Worm (Caenorhabditis elegans) whole organism, L4 larva: Measurements from ENCODE around the gene eral-1.
A peak's percentile ranks its signal among the peaks of the same experiment; 100 is the strongest.

Experiments used
- R02D3.7 ChIP-seq: fragments of 150-350 bp; sonication (generic microtip); optimal IDR thresholded peaks from 3 replicates; lab custom pipeline; 2014; ENCODE audit warnings: missing biosample characterization, missing genetic modification characterization
- T20F7.1 ChIP-seq: fragments of 200-800 bp; sonication (Bioruptor generic); optimal IDR thresholded peaks from 2 replicates; lab custom pipeline; 2018; ENCODE audit warnings: mild to moderate bottlenecking, missing genetic modification characterization, missing compliant biosample characterization
- Y105C5A.15 ChIP-seq: fragments of 200-800 bp; sonication (Bioruptor generic); IDR thresholded peaks from 2 replicates; pipeline ENCODE4 v1.3.6; 2022; ENCODE audit warnings: missing genetic modification characterization, missing compliant biosample characterization
- Y48G9A.11 ChIP-seq: fragments of 200-800 bp; sonication (Bioruptor generic); IDR thresholded peaks from 2 replicates; pipeline ENCODE4 v1.3.6; 2022; ENCODE audit warnings: missing genetic modification reagents, missing genetic modification characterization, missing compliant biosample characterization
- ZK337.2 ChIP-seq: fragments of 200-800 bp; sonication (Bioruptor generic); IDR thresholded peaks from 2 replicates; pipeline ENCODE4 v1.3.6; 2022; ENCODE audit warnings: missing genetic modification reagents, missing genetic modification characterization, missing compliant biosample characterization
- aha-1 ChIP-seq: fragments of 150-350 bp; peaks from one replicate; lab custom pipeline; 2014; ENCODE audit warnings: missing biosample characterization, missing genetic modification characterization
- aly-2 ChIP-seq: sonication (generic microtip); optimal IDR thresholded peaks from 2 replicates; lab custom pipeline; 2018; ENCODE audit warnings: missing biosample characterization, missing genetic modification characterization
- ama-1 ChIP-seq: fragments of 150-350 bp; optimal IDR thresholded peaks from 2 replicates; lab custom pipeline; 2014; ENCODE audit warnings: inconsistent platforms, mixed read lengths
- ceh-20 ChIP-seq: fragments of 200-800 bp; sonication (Bioruptor generic); IDR thresholded peaks from 2 replicates; pipeline ENCODE4 v1.3.6; 2022; ENCODE audit warnings: missing genetic modification reagents, missing genetic modification characterization, missing compliant biosample characterization
- ceh-28 ChIP-seq: fragments of 150-350 bp; optimal IDR thresholded peaks from 2 replicates; lab custom pipeline; 2014; ENCODE audit warnings: missing biosample characterization, missing genetic modification reagents, missing genetic modification characterization
- ceh-82 ChIP-seq: sonication (generic microtip); optimal IDR thresholded peaks from 2 replicates; lab custom pipeline; 2017; ENCODE audit warnings: missing biosample characterization, missing genetic modification characterization
- ces-1 ChIP-seq: fragments of 150-350 bp; sonication (generic microtip); optimal IDR thresholded peaks from 4 replicates; lab custom pipeline; 2014; ENCODE audit warnings: missing biosample characterization, missing genetic modification reagents, missing genetic modification characterization
- ctbp-1 ChIP-seq: fragments of 200-800 bp; sonication (Bioruptor generic); IDR thresholded peaks from 2 replicates; pipeline ENCODE4 v1.3.6; 2022; ENCODE audit warnings: missing genetic modification reagents, missing genetic modification characterization, missing compliant biosample characterization
- daf-16 ChIP-seq, 3 experiments: sonication (generic microtip); optimal IDR thresholded peaks; 2 replicates each; lab custom pipeline; 2016 to 2017; ENCODE audit warnings: missing genetic modification characterization in 3 of 3, missing genetic modification reagents in 3 of 3, mild to moderate bottlenecking in 2 of 3, missing compliant biosample characterization in 2 of 3, missing biosample characterization in 1 of 3, moderate library complexity in 1 of 3
- daf-19 ChIP-seq: fragments of 200-800 bp; sonication (Bioruptor generic); conservative IDR thresholded peaks from 2 replicates; pipeline ENCODE4 v1.3.6; 2022; ENCODE audit warnings: missing genetic modification characterization, missing compliant biosample characterization
- dmd-6 ChIP-seq: fragments of 200-800 bp; sonication (Bioruptor generic); IDR thresholded peaks from 2 replicates; pipeline ENCODE4 v1.3.6; 2022; ENCODE audit warnings: missing genetic modification reagents, missing genetic modification characterization, missing compliant biosample characterization
- dmd-8 ChIP-seq: fragments of 200-800 bp; sonication (Bioruptor generic); IDR thresholded peaks from 2 replicates; pipeline ENCODE4 v1.3.6; 2022; ENCODE audit warnings: missing genetic modification characterization, missing compliant biosample characterization
- dve-1 ChIP-seq: sonication (generic microtip); optimal IDR thresholded peaks from 2 replicates; lab custom pipeline; 2017; ENCODE audit warnings: antibody characterized with exemption, mild to moderate bottlenecking, missing genetic modification characterization, missing compliant biosample characterization; ENCODE audit not compliant: insufficient read depth
- egl-27 ChIP-seq: sonication (generic microtip); optimal IDR thresholded peaks from 3 replicates; lab custom pipeline; 2017; ENCODE audit warnings: missing biosample characterization, missing genetic modification reagents, missing genetic modification characterization
- egl-43 ChIP-seq: fragments of 200-800 bp; sonication (Bioruptor generic); IDR thresholded peaks from 2 replicates; pipeline ENCODE4 v1.3.6; 2022; ENCODE audit warnings: missing genetic modification reagents, missing genetic modification characterization, missing compliant biosample characterization
- gei-8 ChIP-seq: fragments of 200-800 bp; sonication (Bioruptor generic); optimal IDR thresholded peaks from 2 replicates; lab custom pipeline; 2018; ENCODE audit warnings: mild to moderate bottlenecking, missing genetic modification characterization, missing compliant biosample characterization
- hlh-11 ChIP-seq: fragments of 200-800 bp; sonication (Bioruptor generic); optimal IDR thresholded peaks from 2 replicates; lab custom pipeline; 2018; ENCODE audit warnings: mild to moderate bottlenecking, missing genetic modification characterization, missing compliant biosample characterization
- lin-1 ChIP-seq: fragments of 200-800 bp; sonication (Bioruptor generic); IDR thresholded peaks from 2 replicates; pipeline ENCODE4 v1.3.6; 2022; ENCODE audit warnings: missing genetic modification reagents, missing genetic modification characterization, missing compliant biosample characterization
- lin-13 ChIP-seq: fragments of 150-350 bp; optimal IDR thresholded peaks from 2 replicates; lab custom pipeline; 2014; ENCODE audit warnings: missing biosample characterization, missing genetic modification reagents, missing genetic modification characterization
- lin-15B ChIP-seq: fragments of 150-350 bp; sonication (generic microtip); optimal IDR thresholded peaks from 3 replicates; lab custom pipeline; 2014; ENCODE audit warnings: missing biosample characterization, missing genetic modification characterization
- lin-38 ChIP-seq: fragments of 200-800 bp; sonication (Bioruptor generic); IDR thresholded peaks from 2 replicates; pipeline ENCODE4 v1.3.6; 2022; ENCODE audit warnings: missing genetic modification reagents, missing genetic modification characterization, missing compliant biosample characterization
- lin-39 ChIP-seq: fragments of 150-350 bp; optimal IDR thresholded peaks from 2 replicates; lab custom pipeline; 2014; ENCODE audit warnings: missing biosample characterization, missing genetic modification reagents, missing genetic modification characterization
- lir-3 ChIP-seq: sonication (generic microtip); optimal IDR thresholded peaks from 2 replicates; lab custom pipeline; 2016; ENCODE audit warnings: mild to moderate bottlenecking, missing genetic modification characterization, missing compliant biosample characterization
- nhr-10 ChIP-seq: fragments of 150-350 bp; optimal IDR thresholded peaks from 2 replicates; lab custom pipeline; 2014; ENCODE audit warnings: missing biosample characterization, missing genetic modification characterization
- nhr-102 ChIP-seq: sonication (generic microtip); optimal IDR thresholded peaks from 2 replicates; lab custom pipeline; 2016; ENCODE audit warnings: mild to moderate bottlenecking, missing genetic modification characterization, moderate library complexity, missing compliant biosample characterization
- nhr-237 ChIP-seq: sonication (generic microtip); optimal IDR thresholded peaks from 2 replicates; lab custom pipeline; 2017; ENCODE audit warnings: missing biosample characterization, missing genetic modification characterization
- nhr-28 ChIP-seq: fragments of 150-350 bp; optimal IDR thresholded peaks from 2 replicates; lab custom pipeline; 2014; ENCODE audit warnings: missing biosample characterization, missing genetic modification characterization
- nhr-41 ChIP-seq: fragments of 200-800 bp; sonication (Bioruptor generic); IDR thresholded peaks from 2 replicates; pipeline ENCODE4 v1.3.6; 2022; ENCODE audit warnings: missing genetic modification reagents, missing genetic modification characterization, missing compliant biosample characterization
- nhr-6 ChIP-seq: fragments of 150-350 bp; optimal IDR thresholded peaks from 2 replicates; lab custom pipeline; 2014; ENCODE audit warnings: missing biosample characterization, missing genetic modification characterization
- nhr-77 ChIP-seq: fragments of 150-350 bp; optimal IDR thresholded peaks from 2 replicates; lab custom pipeline; 2014; ENCODE audit warnings: missing biosample characterization, missing genetic modification characterization
- php-3 ChIP-seq: fragments of 200-800 bp; sonication (Bioruptor generic); IDR thresholded peaks from 2 replicates; pipeline ENCODE4 v1.3.6; 2022; ENCODE audit warnings: missing genetic modification reagents, missing genetic modification characterization, missing compliant biosample characterization
- skn-1 ChIP-seq: fragments of 150-350 bp; optimal IDR thresholded peaks from 2 replicates; lab custom pipeline; 2014; ENCODE audit warnings: missing biosample characterization, missing genetic modification characterization
- snpc-1.2 ChIP-seq: fragments of 200-800 bp; sonication (Bioruptor generic); IDR thresholded peaks from 2 replicates; pipeline ENCODE4 v1.3.6; 2022; ENCODE audit warnings: missing genetic modification reagents, missing genetic modification characterization, missing compliant biosample characterization
- snpc-4 ChIP-seq: fragments of 150-350 bp; optimal IDR thresholded peaks from 2 replicates; lab custom pipeline; 2014; ENCODE audit warnings: missing biosample characterization, missing genetic modification characterization
- unc-130 ChIP-seq: sonication (generic microtip); optimal IDR thresholded peaks from 2 replicates; lab custom pipeline; 2016; ENCODE audit warnings: missing genetic modification reagents, missing genetic modification characterization, missing compliant biosample characterization
- vab-7 ChIP-seq: fragments of 200-800 bp; sonication (Bioruptor generic); IDR thresholded peaks from 2 replicates; pipeline ENCODE4 v1.3.6; 2022; ENCODE audit warnings: missing genetic modification reagents, missing genetic modification characterization, missing compliant biosample characterization
- zag-1 ChIP-seq: fragments of 150-350 bp; optimal IDR thresholded peaks from 2 replicates; lab custom pipeline; 2014; ENCODE audit warnings: missing biosample characterization, missing genetic modification characterization
- zfp-2 ChIP-seq: sonication (generic microtip); optimal IDR thresholded peaks from 2 replicates; lab custom pipeline; 2016; ENCODE audit warnings: mild to moderate bottlenecking, missing genetic modification characterization, missing compliant biosample characterization
- zfp-3 ChIP-seq: fragments of 200-800 bp; sonication (Bioruptor generic); conservative IDR thresholded peaks from 2 replicates; pipeline ENCODE4 v1.3.6; 2022; ENCODE audit warnings: missing genetic modification reagents, missing genetic modification characterization, missing compliant biosample characterization
- zip-2 ChIP-seq: fragments of 150-350 bp; optimal IDR thresholded peaks from 2 replicates; lab custom pipeline; 2014; ENCODE audit warnings: missing biosample characterization, missing genetic modification characterization
- ztf-11 ChIP-seq: fragments of 150-350 bp; optimal IDR thresholded peaks from 2 replicates; lab custom pipeline; 2014; ENCODE audit warnings: missing biosample characterization, missing genetic modification characterization

Gene eral-1

DNA sequence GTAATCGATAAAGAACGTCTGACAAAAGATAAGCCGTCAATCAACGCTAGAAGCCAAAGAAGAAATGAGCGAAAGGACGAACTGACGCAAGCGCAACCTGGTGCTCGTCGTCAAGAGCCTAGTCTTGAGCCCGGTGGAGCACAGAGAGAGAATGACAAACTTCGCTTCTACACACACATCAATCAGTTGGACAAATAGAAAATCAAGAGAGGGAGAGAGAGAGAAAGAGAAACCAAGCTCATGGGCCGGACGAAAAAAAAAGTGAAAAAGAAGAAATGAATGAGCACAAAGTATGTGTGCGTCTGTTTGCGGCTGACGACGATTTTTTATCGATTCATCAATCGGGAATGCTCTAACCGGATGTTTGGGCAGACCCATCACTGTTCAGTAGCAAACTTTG lies 31.6 kb upstream of the eral-1 start (continued):
- TF ChIP-seq ces-1 (GFP tag; lab: Kevin White, UChicago) (no peak), nhr-6 (tag; lab: Kevin White, UChicago) (peak; percentile 7), lir-3 (tag; lab: Kevin White, UChicago) (no peak), ctbp-1 (GFP tag; lab: Robert Waterston, UW) (no peak), nhr-28 (tag; lab: Kevin White, UChicago) (peak; percentile 37)

DNA sequence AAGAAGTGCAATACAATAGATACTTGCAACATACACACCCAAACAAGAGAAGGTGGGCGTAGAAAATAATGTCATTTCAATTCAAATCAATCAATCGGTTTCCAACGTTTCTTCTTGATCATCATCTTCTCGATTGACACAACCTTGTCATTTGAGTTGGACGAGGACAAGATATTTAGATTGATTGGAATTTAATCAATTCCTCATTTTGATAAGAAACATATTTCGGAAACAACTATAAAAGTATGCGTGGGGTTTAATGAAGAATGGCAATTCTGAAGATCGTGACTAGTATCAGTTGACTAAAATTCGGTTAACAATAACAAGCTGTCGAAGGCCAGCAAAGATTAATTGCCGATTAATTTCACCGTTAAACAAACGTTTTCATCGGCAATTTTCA lies 31.0 kb upstream of the eral-1 start:
- TF ChIP-seq lin-13 (GFP tag; lab: Kevin White, UChicago): peak; percentile 21
- no peak for TF ChIP-seq Y105C5A.15 (GFP tag; lab: Robert Waterston, UW)
- TF ChIP-seq nhr-41 (GFP tag; lab: Robert Waterston, UW): no peak
- peak; percentile 65 for TF ChIP-seq T20F7.1 (GFP tag; lab: Kevin White, UChicago)
- TF ChIP-seq lin-38 (GFP tag; lab: Robert Waterston, UW): no peak
- TF ChIP-seq zfp-2 (tag; lab: Kevin White, UChicago): no peak
- no peak for TF ChIP-seq ceh-28
- no peak for TF ChIP-seq zag-1 (tag; lab: Kevin White, UChicago)
- TF ChIP-seq zip-2: no peak
- no peak for TF ChIP-seq unc-130
- TF ChIP-seq egl-43 (GFP tag; lab: Robert Waterston, UW): no peak
- TF ChIP-seq dmd-6 (GFP tag; lab: Robert Waterston, UW): peak; percentile 89
- TF ChIP-seq ceh-82 (tag; lab: Kevin White, UChicago): no peak
- 0 out of 2 replicates have a peak, but pooled peaks have one; percentile 10 for TF ChIP-seq lin-1 (GFP tag; lab: Robert Waterston, UW)
- no peak for TF ChIP-seq Y48G9A.11
- no peak for TF ChIP-seq hlh-11 (tag; lab: Kevin White, UChicago)
- no peak for TF ChIP-seq nhr-237 (tag; lab: Kevin White, UChicago)
- no peak for TF ChIP-seq ama-1 (lab: Kevin White, UChicago)
- 0 out of 2 replicates have a peak, but pooled peaks have one; percentile 32 for TF ChIP-seq ceh-20 (GFP tag; lab: Robert Waterston, UW)
- TF ChIP-seq php-3 (GFP tag; lab: Robert Waterston, UW): peak; percentile 76
- TF ChIP-seq daf-19: no peak
- TF ChIP-seq nhr-102 (tag; lab: Kevin White, UChicago): peak; percentile 12
- TF ChIP-seq skn-1: no peak
- TF ChIP-seq lin-15B (tag; lab: Kevin White, UChicago): no peak
- TF ChIP-seq snpc-1.2: no peak
- no peak for TF ChIP-seq daf-16 (GFP tag; optimal IDR thresholded peaks at IDR 0.05; lab: Kevin White, UChicago)
- peak; percentile 19 for TF ChIP-seq daf-16 (tag; optimal IDR thresholded peaks at IDR 0.05; lab: Kevin White, UChicago)
- no peak for TF ChIP-seq gei-8 (GFP tag; lab: Kevin White, UChicago)
- TF ChIP-seq egl-27 (tag; lab: Kevin White, UChicago): no peak
- TF ChIP-seq zfp-3: 0 out of 2 replicates have a peak, but pooled peaks have one; percentile 10
- no peak for TF ChIP-seq vab-7 (GFP tag; lab: Robert Waterston, UW)
- TF ChIP-seq dmd-8 (GFP tag; lab: Robert Waterston, UW): no peak
- TF ChIP-seq dve-1: no peak
- TF ChIP-seq snpc-4: no peak
- TF ChIP-seq lin-39 (tag; lab: Kevin White, UChicago): no peak
- no peak for TF ChIP-seq aly-2 (tag; lab: Kevin White, UChicago)
- no peak for TF ChIP-seq ZK337.2
- no peak for TF ChIP-seq R02D3.7 (tag; lab: Kevin White, UChicago)
- TF ChIP-seq nhr-10 (tag; lab: Kevin White, UChicago): no peak
- TF ChIP-seq aha-1 (tag; lab: Kevin White, UChicago): no peak
- TF ChIP-seq nhr-77 (tag; lab: Kevin White, UChicago): no peak
- no peak for TF ChIP-seq nhr-28 (tag; lab: Kevin White, UChicago)
- TF ChIP-seq ztf-11 (tag; lab: Kevin White, UChicago): no peak
